Worm (Caenorhabditis elegans): Measurements from ENCODE around the gene cla-1.

Gene cla-1

ce11 chrIV:7650433-7650832 is 61.7 kb downstream of the cla-1 start:
- TF ChIP-seq nhr-11 (tag; optimal IDR thresholded peaks at IDR 0.05) (no peak), mdl-1 (tag; optimal IDR thresholded peaks at IDR 0.05) (no peak), unc-39 (tag; optimal IDR thresholded peaks at IDR 0.05) (no peak), sem-4 (tag; optimal IDR thresholded peaks at IDR 0.05) (no peak), unc-55 (GFP tag; optimal IDR thresholded peaks at IDR 0.05) (peak; percentile 14), F13H6.1 (tag; optimal IDR thresholded peaks at IDR 0.05) (no peak), nhr-6 (tag; optimal IDR thresholded peaks at IDR 0.05) (no peak), elt-1 (tag; optimal IDR thresholded peaks at IDR 0.05) (no peak)

ce11 chrIV:7651120-7651519 is 62.4 kb downstream of the cla-1 start, which contains the start of gene cima-1:
Gene cima-1 (plus strand): TSS chrIV:7651459.
- TF ChIP-seq gmeb-1 (tag; optimal IDR thresholded peaks at IDR 0.05) (no peak), fos-1 (tag; optimal IDR thresholded peaks at IDR 0.05) (peak; percentile 26), lin-11 (tag; optimal IDR thresholded peaks at IDR 0.05) (no peak), ZK546.5 (tag; optimal IDR thresholded peaks at IDR 0.05) (no peak), nhr-129 (tag; optimal IDR thresholded peaks at IDR 0.05) (peak; percentile 21), alr-1 (tag; optimal IDR thresholded peaks at IDR 0.05) (no peak), sma-3 (GFP tag; optimal IDR thresholded peaks at IDR 0.05) (peak; percentile 13)

ce11 chrIV:7653198-7653597 is 64.5 kb downstream of the cla-1 start:
- peak; percentile 51 for TF ChIP-seq fos-1 (tag; optimal IDR thresholded peaks at IDR 0.05)
- no peak for TF ChIP-seq ztf-4 (tag; optimal IDR thresholded peaks at IDR 0.05)
- TF ChIP-seq nhr-10 (tag; optimal IDR thresholded peaks at IDR 0.05), result no peak
- no peak for TF ChIP-seq aly-2 (tag; optimal IDR thresholded peaks at IDR 0.05)
- TF ChIP-seq nhr-6 (tag; optimal IDR thresholded peaks at IDR 0.05), result no peak
- no peak for TF ChIP-seq crh-2 (tag; optimal IDR thresholded peaks at IDR 0.05)
- TF ChIP-seq blmp-1 (tag; optimal IDR thresholded peaks at IDR 0.05; ENCODE audit: insufficient read depth), result no peak

- TF ChIP-seq Y55F3AM.14 (GFP tag; optimal IDR thresholded peaks at IDR 0.05), result no peak
- TF ChIP-seq ama-1 (optimal IDR thresholded peaks at IDR 0.05), result no peak
- peak; percentile 22 for TF ChIP-seq nhr-21 (tag; optimal IDR thresholded peaks at IDR 0.05)
- TF ChIP-seq ztf-1 (GFP tag; conservative IDR thresholded peaks at IDR 0.05), result no peak
- TF ChIP-seq R02D3.7 (tag; optimal IDR thresholded peaks at IDR 0.05), result no peak
- TF ChIP-seq zag-1 (tag; optimal IDR thresholded peaks at IDR 0.05), result peak; percentile 22
- peak; percentile 61 for TF ChIP-seq sma-3 (GFP tag; optimal IDR thresholded peaks at IDR 0.05)
- TF ChIP-seq lsy-2 (tag; optimal IDR thresholded peaks at IDR 0.05), result peak in 1 of 2 experiments; percentile 79
- no peak for TF ChIP-seq nhr-25 (tag; optimal IDR thresholded peaks at IDR 0.05)
- no peak for TF ChIP-seq ZK546.5 (tag; optimal IDR thresholded peaks at IDR 0.05)
- TF ChIP-seq egl-27 (tag; optimal IDR thresholded peaks at IDR 0.05), result no peak
- TF ChIP-seq nhr-6 (tag; optimal IDR thresholded peaks at IDR 0.05), result no peak
- TF ChIP-seq lin-11 (tag; optimal IDR thresholded peaks at IDR 0.05), result no peak
- no peak for TF ChIP-seq mab-5 (tag; optimal IDR thresholded peaks at IDR 0.05)
- TF ChIP-seq skn-1 (tag; optimal IDR thresholded peaks at IDR 0.05), result no peak
- TF ChIP-seq dmd-4 (tag; optimal IDR thresholded peaks at IDR 0.05), result no peak
- no peak for TF ChIP-seq mbf-1 (tag; optimal IDR thresholded peaks at IDR 0.05)
- peak; percentile 75 for TF ChIP-seq fos-1 (tag; optimal IDR thresholded peaks at IDR 0.05)
- no peak for TF ChIP-seq ztf-4 (tag; optimal IDR thresholded peaks at IDR 0.05)
- TF ChIP-seq aly-2 (tag; optimal IDR thresholded peaks at IDR 0.05), result no peak
- TF ChIP-seq ceh-82 (tag; optimal IDR thresholded peaks at IDR 0.05), result no peak
- no peak for TF ChIP-seq nhr-77 (tag; optimal IDR thresholded peaks at IDR 0.05)
- no peak for TF ChIP-seq ztf-11 (tag; optimal IDR thresholded peaks at IDR 0.05)
- TF ChIP-seq C34F6.9 (tag; optimal IDR thresholded peaks at IDR 0.05), result peak; percentile 90
- no peak for TF ChIP-seq nhr-12 (tag; optimal IDR thresholded peaks at IDR 0.05)
- peak; percentile 81 for TF ChIP-seq sem-4 (tag; optimal IDR thresholded peaks at IDR 0.05)
- no peak for TF ChIP-seq nhr-11 (tag; optimal IDR thresholded peaks at IDR 0.05)
- TF ChIP-seq lin-13 (GFP tag; optimal IDR thresholded peaks at IDR 0.05), result peak; percentile 60
- peak; percentile 97 for TF ChIP-seq blmp-1 (tag; optimal IDR thresholded peaks at IDR 0.05; ENCODE audit: insufficient read depth)
- TF ChIP-seq unc-62 (GFP tag; optimal IDR thresholded peaks at IDR 0.05), result no peak
- no peak for TF ChIP-seq ceh-16 (tag; optimal IDR thresholded peaks at IDR 0.05)
- no peak for TF ChIP-seq peb-1 (tag; optimal IDR thresholded peaks at IDR 0.05)
- no peak for TF ChIP-seq alr-1 (tag; optimal IDR thresholded peaks at IDR 0.05)
- no peak for TF ChIP-seq unc-39 (tag; optimal IDR thresholded peaks at IDR 0.05)
- no peak for TF ChIP-seq lin-39 (tag; optimal IDR thresholded peaks at IDR 0.05)
- TF ChIP-seq nhr-129 (tag; optimal IDR thresholded peaks at IDR 0.05), result peak; percentile 77
- peak; percentile 39 for TF ChIP-seq gmeb-1 (tag; optimal IDR thresholded peaks at IDR 0.05)
- TF ChIP-seq nhr-237 (tag; optimal IDR thresholded peaks at IDR 0.05), result no peak
- no peak for TF ChIP-seq elt-3 (tag; optimal IDR thresholded peaks at IDR 0.05)
- TF ChIP-seq elt-1 (tag; optimal IDR thresholded peaks at IDR 0.05), result no peak
- TF ChIP-seq snpc-4 (tag; optimal IDR thresholded peaks at IDR 0.05), result no peak
- peak; percentile 71 for TF ChIP-seq crh-2 (tag; optimal IDR thresholded peaks at IDR 0.05)
- peak; percentile 86 for TF ChIP-seq unc-55 (GFP tag; optimal IDR thresholded peaks at IDR 0.05)
- TF ChIP-seq F13H6.1 (tag; optimal IDR thresholded peaks at IDR 0.05), result no peak
Measured at ce11 chrIV:7654212-7654778, 65.6 kb downstream of the cla-1 start, which contains the start of gene nrde-4. Gene nrde-4 (minus strand): TSS chrIV:7654262.
